Worm (Caenorhabditis elegans) whole organism, early embryonic: ENCODE results near the gene ZK938.12.

ENCODE experiments used
- B0310.2 ChIP-seq: sonication (generic microtip); optimal IDR thresholded peaks from 2 replicates; lab custom pipeline; 2016; ENCODE audit warnings: mild to moderate bottlenecking, missing genetic modification characterization, missing compliant biosample characterization
- F13C5.2 ChIP-seq: sonication (generic microtip); optimal IDR thresholded peaks from 2 replicates; lab custom pipeline; 2017; ENCODE audit warnings: mild to moderate bottlenecking, missing genetic modification characterization, inconsistent platforms, missing compliant biosample characterization
- aly-1 ChIP-seq: sonication (generic microtip); optimal IDR thresholded peaks from 2 replicates; lab custom pipeline; 2016; ENCODE audit warnings: missing genetic modification characterization, missing compliant biosample characterization
- ama-1 ChIP-seq: fragments of 150-350 bp; optimal IDR thresholded peaks from 2 replicates; lab custom pipeline; 2014
- ceh-13 ChIP-seq: fragments of 200-800 bp; sonication (Bioruptor generic); optimal IDR thresholded peaks from 2 replicates; lab custom pipeline; 2018; ENCODE audit warnings: mild to moderate bottlenecking, missing genetic modification characterization, missing compliant biosample characterization
- ceh-36 ChIP-seq: sonication (generic microtip); optimal IDR thresholded peaks from 2 replicates; lab custom pipeline; 2016; ENCODE audit warnings: missing genetic modification characterization, inconsistent platforms, missing compliant biosample characterization
- ets-7 ChIP-seq: sonication (generic microtip); optimal IDR thresholded peaks from 2 replicates; lab custom pipeline; 2016; ENCODE audit warnings: missing genotype, missing genetic modification characterization, missing compliant biosample characterization
- flt-1 ChIP-seq: fragments of 200-800 bp; sonication (Bioruptor generic); IDR thresholded peaks from 2 replicates; pipeline ENCODE4 v1.3.6; 2022; ENCODE audit warnings: missing genetic modification characterization, missing compliant biosample characterization
- hmbx-1 ChIP-seq: sonication (generic microtip); optimal IDR thresholded peaks from 2 replicates; lab custom pipeline; 2016; ENCODE audit warnings: mild to moderate bottlenecking, missing genetic modification characterization, missing compliant biosample characterization
- hmg-4 ChIP-seq: fragments of 200-800 bp; sonication (Bioruptor generic); optimal IDR thresholded peaks from 2 replicates; lab custom pipeline; 2018; ENCODE audit warnings: mild to moderate bottlenecking, missing genetic modification characterization, missing compliant biosample characterization
- hnd-1 ChIP-seq: sonication (generic microtip); optimal IDR thresholded peaks from 2 replicates; lab custom pipeline; 2016; ENCODE audit warnings: missing genetic modification characterization, missing compliant biosample characterization
- pes-1 ChIP-seq: fragments of 200-800 bp; sonication (Bioruptor generic); IDR thresholded peaks from 2 replicates; pipeline ENCODE4 v1.3.6; 2022; ENCODE audit warnings: missing genetic modification reagents, missing genetic modification characterization, missing compliant biosample characterization
- scrt-1 ChIP-seq: fragments of 200-800 bp; sonication (Bioruptor generic); IDR thresholded peaks from 2 replicates; pipeline ENCODE4 v1.3.6; 2022; ENCODE audit warnings: missing genetic modification characterization, missing compliant biosample characterization
- sea-1 ChIP-seq: fragments of 200-800 bp; sonication (Bioruptor generic); conservative IDR thresholded peaks from 2 replicates; pipeline ENCODE4 v1.3.6; 2022; ENCODE audit warnings: missing genetic modification characterization, missing compliant biosample characterization
- tbx-11 ChIP-seq: fragments of 200-800 bp; sonication (Bioruptor generic); IDR thresholded peaks from 2 replicates; pipeline ENCODE4 v1.3.6; 2022; ENCODE audit warnings: missing genetic modification characterization, missing compliant biosample characterization
- tbx-37 ChIP-seq: fragments of 200-800 bp; sonication (Bioruptor generic); conservative IDR thresholded peaks from 2 replicates; pipeline ENCODE4 v1.3.6; 2022; ENCODE audit warnings: missing genetic modification reagents, missing genetic modification characterization, missing compliant biosample characterization
- tra-4 ChIP-seq: sonication (generic microtip); optimal IDR thresholded peaks from 2 replicates; lab custom pipeline; 2017; ENCODE audit warnings: missing genetic modification characterization, missing compliant biosample characterization

ZK938.12 gene

ce11 chrII:9797664-9798063 is 33.5 kb upstream of the ZK938.12 start, which contains the start of gene cyp-13A4:
Gene cyp-13A4 (minus strand): TSS chrII:9797740.
- no peak for TF ChIP-seq hnd-1 (tag; lab: Kevin White, UChicago)
- no peak for TF ChIP-seq B0310.2 (tag; lab: Kevin White, UChicago)
- TF ChIP-seq pes-1 (GFP tag; lab: Robert Waterston, UW): no peak
- no peak for TF ChIP-seq hmg-4 (GFP tag; lab: Kevin White, UChicago)
- TF ChIP-seq F13C5.2 (tag; lab: Kevin White, UChicago): no peak

DNA sequence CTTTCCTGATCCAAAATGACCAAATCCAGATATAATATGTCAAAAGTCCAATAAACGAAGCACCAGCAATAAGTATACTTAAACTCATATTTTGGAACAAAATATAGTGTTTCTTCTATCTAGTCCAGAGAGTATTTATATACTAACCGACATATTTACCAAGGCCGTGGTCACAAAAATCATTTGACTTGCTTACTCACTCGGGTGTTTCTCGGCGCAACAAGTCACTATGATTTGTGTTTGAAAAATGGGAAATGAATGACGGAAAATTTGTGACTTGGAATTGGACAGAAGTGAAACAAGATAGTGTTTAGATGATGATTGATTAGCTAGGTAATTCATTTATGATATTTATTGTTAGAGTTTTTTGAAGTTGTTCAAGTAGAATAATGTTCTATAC is 30.9 kb upstream of the ZK938.12 start, which contains the start of gene cyp-13A5:
cyp-13A5 (minus strand) TSS at position 112 of the 400 bp plus-strand sequence.
- TF ChIP-seq tra-4 (tag; lab: Kevin White, UChicago) (no peak), ets-7 (tag; lab: Kevin White, UChicago) (no peak), pes-1 (GFP tag; lab: Robert Waterston, UW) (no peak), scrt-1 (GFP tag; lab: Robert Waterston, UW) (no peak), B0310.2 (tag; lab: Kevin White, UChicago) (no peak), F13C5.2 (tag; lab: Kevin White, UChicago) (no peak), hnd-1 (tag; lab: Kevin White, UChicago) (no peak), ceh-36 (no peak), flt-1 (GFP tag; lab: Robert Waterston, UW) (no peak), tbx-11 (GFP tag; lab: Robert Waterston, UW) (no peak), tbx-37 (no peak), aly-1 (tag; lab: Kevin White, UChicago) (no peak), ama-1 (lab: Kevin White, UChicago) (no peak)

DNA sequence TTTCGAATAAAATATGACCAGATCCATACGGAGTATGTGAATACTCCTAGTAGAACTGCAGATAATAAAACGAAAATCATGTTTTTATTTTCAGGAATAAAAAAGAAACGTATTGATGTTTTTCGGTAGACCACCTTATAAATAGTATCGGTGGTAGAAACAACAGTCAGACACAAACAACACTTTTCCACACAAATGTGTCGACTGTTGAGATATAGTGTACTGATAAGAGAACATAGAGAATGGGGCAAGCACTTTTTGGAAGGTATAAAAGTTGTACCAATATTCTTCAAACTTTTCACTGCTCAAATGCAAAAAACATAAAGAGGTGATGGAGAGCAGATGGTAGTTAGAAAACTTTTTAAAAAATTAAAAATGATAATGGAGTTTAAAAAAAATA is 28.5 kb upstream of the ZK938.12 start, which contains the start of gene cyp-13A6:
cyp-13A6 (minus strand) TSS at position 180 of the 400 bp plus-strand sequence.
- TF ChIP-seq hmg-4 (GFP tag; lab: Kevin White, UChicago) (no peak), aly-1 (tag; lab: Kevin White, UChicago) (no peak), F13C5.2 (tag; lab: Kevin White, UChicago) (no peak), scrt-1 (GFP tag; lab: Robert Waterston, UW) (no peak), ceh-13 (GFP tag; lab: Kevin White, UChicago) (no peak), tra-4 (tag; lab: Kevin White, UChicago) (no peak), tbx-37 (no peak), ama-1 (lab: Kevin White, UChicago) (no peak), sea-1 (no peak)

DNA sequence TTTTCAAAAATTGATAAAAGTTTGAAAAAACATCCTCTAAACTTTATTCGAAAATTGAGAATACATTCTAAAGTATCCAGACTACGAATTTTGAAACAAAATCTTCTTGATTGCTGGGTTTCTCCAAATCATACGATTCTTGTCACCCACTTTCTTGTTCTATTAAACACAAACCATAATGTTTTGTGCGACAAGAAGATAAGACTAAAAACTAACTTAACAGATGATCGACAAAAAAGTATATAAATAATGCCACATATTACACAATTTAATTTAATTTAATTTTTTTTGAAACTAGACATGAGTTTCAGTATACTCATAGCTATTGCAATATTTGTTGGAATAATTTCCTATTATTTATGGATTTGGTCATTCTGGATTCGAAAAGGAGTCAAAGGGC is 27.8 kb upstream of the ZK938.12 start, which contains the start of gene cyp-13A7:
cyp-13A7 (plus strand) TSS at position 301 of the 400 bp plus-strand sequence.
- TF ChIP-seq hnd-1 (tag; lab: Kevin White, UChicago) (no peak), hmbx-1 (no peak), tbx-37 (no peak), scrt-1 (GFP tag; lab: Robert Waterston, UW) (no peak)

DNA sequence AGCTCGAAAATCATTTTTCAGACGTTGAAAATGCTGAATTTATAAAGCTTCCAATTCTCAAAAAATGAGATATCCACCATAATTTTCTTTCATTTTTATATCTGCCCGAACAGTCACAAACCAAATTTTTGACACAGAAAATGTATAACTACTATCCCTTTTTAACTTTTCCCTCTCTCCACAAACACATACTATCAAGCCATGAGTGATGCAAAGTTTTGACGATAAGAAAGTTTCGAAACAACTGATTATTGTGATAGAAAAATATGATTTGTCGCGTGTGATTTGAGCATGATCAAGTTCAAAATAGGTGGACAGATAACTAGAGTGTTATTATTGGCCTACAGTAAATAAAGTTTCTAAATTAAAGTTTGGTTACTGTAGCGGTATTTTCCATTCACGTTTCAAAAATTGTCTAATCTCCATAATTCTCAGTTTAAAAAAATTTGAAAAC is 23.6 kb upstream of the ZK938.12 start, which contains the start of gene cyp-13A8:
cyp-13A8 (minus strand) TSS at position 51 of the 454 bp plus-strand sequence.
- TF ChIP-seq ets-7 (tag; lab: Kevin White, UChicago) (no peak), scrt-1 (GFP tag; lab: Robert Waterston, UW) (no peak), B0310.2 (tag; lab: Kevin White, UChicago) (no peak), tra-4 (tag; lab: Kevin White, UChicago) (no peak), ceh-36 (no peak), tbx-37 (no peak), hmg-4 (GFP tag; lab: Kevin White, UChicago) (no peak), aly-1 (tag; lab: Kevin White, UChicago) (no peak), ama-1 (lab: Kevin White, UChicago) (no peak), pes-1 (GFP tag; lab: Robert Waterston, UW) (no peak)

- no peak for TF ChIP-seq ceh-36
Observed at ce11 chrII:9826946-9827345, 4.2 kb upstream of the ZK938.12 start.

ce11 chrII:9827852-9828251 is 3.3 kb upstream of the ZK938.12 start, which contains the start of gene eyg-1:
Gene eyg-1 (minus strand): TSS chrII:9827952.
- TF ChIP-seq ets-7 (tag; lab: Kevin White, UChicago) (no peak), hmg-4 (GFP tag; lab: Kevin White, UChicago) (no peak), sea-1 (no peak), aly-1 (tag; lab: Kevin White, UChicago) (no peak), B0310.2 (tag; lab: Kevin White, UChicago) (no peak), ceh-13 (GFP tag; lab: Kevin White, UChicago) (no peak), ama-1 (lab: Kevin White, UChicago) (no peak), ceh-36 (no peak), hmbx-1 (no peak), scrt-1 (GFP tag; lab: Robert Waterston, UW) (no peak), pes-1 (GFP tag; lab: Robert Waterston, UW) (no peak), tbx-11 (GFP tag; lab: Robert Waterston, UW) (no peak)

- no peak for TF ChIP-seq hmg-4 (GFP tag; lab: Kevin White, UChicago)
- no peak for TF ChIP-seq F13C5.2 (tag; lab: Kevin White, UChicago)
- TF ChIP-seq ama-1 (lab: Kevin White, UChicago): no peak
- TF ChIP-seq sea-1: no peak
- TF ChIP-seq tra-4 (tag; lab: Kevin White, UChicago): no peak
- no peak for TF ChIP-seq pes-1 (GFP tag; lab: Robert Waterston, UW)
- no peak for TF ChIP-seq flt-1 (GFP tag; lab: Robert Waterston, UW)
- TF ChIP-seq hmbx-1: no peak
- TF ChIP-seq tbx-11 (GFP tag; lab: Robert Waterston, UW): no peak
- TF ChIP-seq B0310.2 (tag; lab: Kevin White, UChicago): no peak
- TF ChIP-seq aly-1 (tag; lab: Kevin White, UChicago): no peak
- no peak for TF ChIP-seq scrt-1 (GFP tag; lab: Robert Waterston, UW)
- no peak for TF ChIP-seq tbx-37
- TF ChIP-seq ets-7 (tag; lab: Kevin White, UChicago): no peak
- TF ChIP-seq ceh-36: no peak
- no peak for TF ChIP-seq ceh-13 (GFP tag; lab: Kevin White, UChicago)
- TF ChIP-seq hnd-1 (tag; lab: Kevin White, UChicago): no peak
Observed at ce11 chrII:9828502-9828901, 2.6 kb upstream of the ZK938.12 start.
